Worm (Caenorhabditis elegans) whole organism, L4 larva: ENCODE results near the gene C28C12.11.

Experiments used
- F10B5.3 ChIP-seq: sonication (generic microtip); optimal IDR thresholded peaks from 2 replicates; lab custom pipeline; 2016; ENCODE audit warnings: mild to moderate bottlenecking, missing genetic modification characterization, missing compliant biosample characterization
- F37D6.2 ChIP-seq: sonication (generic microtip); optimal IDR thresholded peaks from 2 replicates; lab custom pipeline; 2016; ENCODE audit warnings: mild to moderate bottlenecking, missing genetic modification characterization, missing compliant biosample characterization
- R02D3.7 ChIP-seq: fragments of 150-350 bp; sonication (generic microtip); optimal IDR thresholded peaks from 3 replicates; lab custom pipeline; 2014; ENCODE audit warnings: missing biosample characterization, missing genetic modification characterization
- T26A8.4 ChIP-seq: fragments of 200-800 bp; sonication (Bioruptor generic); IDR thresholded peaks from 2 replicates; pipeline ENCODE4 v1.3.6; 2022; ENCODE audit warnings: missing genetic modification characterization, missing compliant biosample characterization
- Y48G9A.11 ChIP-seq: fragments of 200-800 bp; sonication (Bioruptor generic); IDR thresholded peaks from 2 replicates; pipeline ENCODE4 v1.3.6; 2022; ENCODE audit warnings: missing genetic modification reagents, missing genetic modification characterization, missing compliant biosample characterization
- Y5F2A.4 ChIP-seq: fragments of 200-800 bp; sonication (Bioruptor generic); optimal IDR thresholded peaks from 2 replicates; lab custom pipeline; 2018; ENCODE audit warnings: mild to moderate bottlenecking, missing genetic modification characterization, missing compliant biosample characterization
- Y75B8A.6 ChIP-seq: fragments of 200-800 bp; sonication (Bioruptor generic); IDR thresholded peaks from 2 replicates; pipeline ENCODE4 v1.3.6; 2022; ENCODE audit warnings: missing genetic modification reagents, missing genetic modification characterization, missing compliant biosample characterization
- aha-1 ChIP-seq: fragments of 150-350 bp; peaks from one replicate; lab custom pipeline; 2014; ENCODE audit warnings: missing biosample characterization, missing genetic modification characterization
- aly-2 ChIP-seq: sonication (generic microtip); optimal IDR thresholded peaks from 2 replicates; lab custom pipeline; 2018; ENCODE audit warnings: missing biosample characterization, missing genetic modification characterization
- ama-1 ChIP-seq: fragments of 150-350 bp; optimal IDR thresholded peaks from 2 replicates; lab custom pipeline; 2014; ENCODE audit warnings: inconsistent platforms, mixed read lengths
- ceh-32 ChIP-seq: sonication (generic microtip); optimal IDR thresholded peaks from 2 replicates; lab custom pipeline; 2016; ENCODE audit warnings: mild to moderate bottlenecking, missing genetic modification characterization, missing compliant biosample characterization; ENCODE audit not compliant: poor library complexity
- ceh-62 ChIP-seq: sonication (generic microtip); optimal IDR thresholded peaks from 2 replicates; lab custom pipeline; 2017; ENCODE audit warnings: missing biosample characterization, missing genetic modification characterization
- ceh-82 ChIP-seq: sonication (generic microtip); optimal IDR thresholded peaks from 2 replicates; lab custom pipeline; 2017; ENCODE audit warnings: missing biosample characterization, missing genetic modification characterization
- cey-2 ChIP-seq: sonication (generic microtip); optimal IDR thresholded peaks from 3 replicates; lab custom pipeline; 2017; ENCODE audit warnings: missing genetic modification characterization, mild to moderate bottlenecking, missing compliant biosample characterization, antibody characterized with exemption, borderline replicate concordance; ENCODE audit not compliant: insufficient read depth
- dmd-6 ChIP-seq: fragments of 200-800 bp; sonication (Bioruptor generic); IDR thresholded peaks from 2 replicates; pipeline ENCODE4 v1.3.6; 2022; ENCODE audit warnings: missing genetic modification reagents, missing genetic modification characterization, missing compliant biosample characterization
- dmd-8 ChIP-seq: fragments of 200-800 bp; sonication (Bioruptor generic); IDR thresholded peaks from 2 replicates; pipeline ENCODE4 v1.3.6; 2022; ENCODE audit warnings: missing genetic modification characterization, missing compliant biosample characterization
- dpl-1 ChIP-seq: fragments of 150-350 bp; optimal IDR thresholded peaks from 2 replicates; lab custom pipeline; 2014; ENCODE audit warnings: missing biosample characterization, missing genetic modification reagents, missing genetic modification characterization
- duxl-1 ChIP-seq: sonication (generic microtip); optimal IDR thresholded peaks from 2 replicates; lab custom pipeline; 2016; ENCODE audit warnings: mild to moderate bottlenecking, missing genetic modification characterization, moderate library complexity, missing compliant biosample characterization; ENCODE audit not compliant: poor library complexity
- egl-43 ChIP-seq: fragments of 200-800 bp; sonication (Bioruptor generic); IDR thresholded peaks from 2 replicates; pipeline ENCODE4 v1.3.6; 2022; ENCODE audit warnings: missing genetic modification reagents, missing genetic modification characterization, missing compliant biosample characterization
- gei-8 ChIP-seq: fragments of 200-800 bp; sonication (Bioruptor generic); optimal IDR thresholded peaks from 2 replicates; lab custom pipeline; 2018; ENCODE audit warnings: mild to moderate bottlenecking, missing genetic modification characterization, missing compliant biosample characterization
- jun-1 ChIP-seq: fragments of 150-350 bp; optimal IDR thresholded peaks from 2 replicates; lab custom pipeline; 2014; ENCODE audit warnings: missing biosample characterization, missing genetic modification reagents, missing genetic modification characterization
- lin-13 ChIP-seq: fragments of 150-350 bp; optimal IDR thresholded peaks from 2 replicates; lab custom pipeline; 2014; ENCODE audit warnings: missing biosample characterization, missing genetic modification reagents, missing genetic modification characterization
- lin-15B ChIP-seq: fragments of 150-350 bp; sonication (generic microtip); optimal IDR thresholded peaks from 3 replicates; lab custom pipeline; 2014; ENCODE audit warnings: missing biosample characterization, missing genetic modification characterization
- lin-29 ChIP-seq: fragments of 200-800 bp; sonication (Bioruptor generic); IDR thresholded peaks from 2 replicates; pipeline ENCODE4 v1.3.6; 2022; ENCODE audit warnings: missing genetic modification reagents, missing genetic modification characterization, missing compliant biosample characterization
- lin-39 ChIP-seq: fragments of 150-350 bp; optimal IDR thresholded peaks from 2 replicates; lab custom pipeline; 2014; ENCODE audit warnings: missing biosample characterization, missing genetic modification reagents, missing genetic modification characterization
- lir-3 ChIP-seq: sonication (generic microtip); optimal IDR thresholded peaks from 2 replicates; lab custom pipeline; 2016; ENCODE audit warnings: mild to moderate bottlenecking, missing genetic modification characterization, missing compliant biosample characterization
- madf-5 ChIP-seq, 2 experiments: fragments of 200-800 bp; sonication (Bioruptor generic); IDR thresholded peaks; 2 replicates each; pipeline ENCODE4 v1.3.6; 2022; ENCODE audit warnings: missing compliant biosample characterization in 2 of 2, missing genetic modification characterization in 2 of 2
- mdl-1 ChIP-seq, 2 experiments: fragments of 150-350 bp in 1 of 2; sonication (generic microtip) in 1 of 2; optimal IDR thresholded peaks; 2 replicates each; lab custom pipeline; 2014 to 2017; ENCODE audit warnings: missing biosample characterization in 2 of 2, missing genetic modification characterization in 2 of 2
- mdt-29 ChIP-seq: fragments of 200-800 bp; sonication (Bioruptor generic); IDR thresholded peaks from 2 replicates; pipeline ENCODE4 v1.3.6; 2022; ENCODE audit warnings: missing genetic modification reagents, missing genetic modification characterization, missing compliant biosample characterization
- mes-2 ChIP-seq: sonication (generic microtip); optimal IDR thresholded peaks from 2 replicates; lab custom pipeline; 2016; ENCODE audit warnings: missing genotype, mild to moderate bottlenecking, missing genetic modification characterization, missing compliant biosample characterization; ENCODE audit not compliant: poor library complexity, severe bottlenecking
- mxl-2 ChIP-seq: fragments of 200-800 bp; sonication (Bioruptor generic); conservative IDR thresholded peaks from 2 replicates; pipeline ENCODE4 v1.3.6; 2022; ENCODE audit warnings: missing genetic modification reagents, missing genetic modification characterization, missing compliant biosample characterization
- mxl-3 ChIP-seq: fragments of 200-800 bp; sonication (Bioruptor generic); optimal IDR thresholded peaks from 2 replicates; lab custom pipeline; 2018; ENCODE audit warnings: mild to moderate bottlenecking, missing genetic modification characterization, missing compliant biosample characterization
- nhr-10 ChIP-seq: fragments of 150-350 bp; optimal IDR thresholded peaks from 2 replicates; lab custom pipeline; 2014; ENCODE audit warnings: missing biosample characterization, missing genetic modification characterization
- nhr-102 ChIP-seq: sonication (generic microtip); optimal IDR thresholded peaks from 2 replicates; lab custom pipeline; 2016; ENCODE audit warnings: mild to moderate bottlenecking, missing genetic modification characterization, moderate library complexity, missing compliant biosample characterization
- nhr-111 ChIP-seq: fragments of 200-800 bp; sonication (Bioruptor generic); optimal IDR thresholded peaks from 2 replicates; lab custom pipeline; 2018; ENCODE audit warnings: mild to moderate bottlenecking, missing genetic modification characterization, missing compliant biosample characterization
- nhr-25 ChIP-seq: sonication (generic microtip); optimal IDR thresholded peaks from 2 replicates; lab custom pipeline; 2017; ENCODE audit warnings: missing genetic modification characterization, mild to moderate bottlenecking, missing compliant biosample characterization, antibody characterized with exemption, moderate library complexity, borderline replicate concordance; ENCODE audit not compliant: insufficient read depth
- nhr-77 ChIP-seq: fragments of 150-350 bp; optimal IDR thresholded peaks from 2 replicates; lab custom pipeline; 2014; ENCODE audit warnings: missing biosample characterization, missing genetic modification characterization
- pqm-1 ChIP-seq: sonication (generic microtip); optimal IDR thresholded peaks from 2 replicates; lab custom pipeline; 2017; ENCODE audit warnings: missing biosample characterization, missing genetic modification characterization
- saeg-2 ChIP-seq: fragments of 200-800 bp; sonication (Bioruptor generic); IDR thresholded peaks from 2 replicates; pipeline ENCODE4 v1.3.6; 2022; ENCODE audit warnings: missing genetic modification reagents, missing genetic modification characterization, missing compliant biosample characterization
- skn-1 ChIP-seq: fragments of 150-350 bp; optimal IDR thresholded peaks from 2 replicates; lab custom pipeline; 2014; ENCODE audit warnings: missing biosample characterization, missing genetic modification characterization
- snpc-4 ChIP-seq: fragments of 150-350 bp; optimal IDR thresholded peaks from 2 replicates; lab custom pipeline; 2014; ENCODE audit warnings: missing biosample characterization, missing genetic modification characterization
- spr-3 ChIP-seq: fragments of 200-800 bp; sonication (Bioruptor generic); optimal IDR thresholded peaks from 2 replicates; lab custom pipeline; 2018; ENCODE audit warnings: mild to moderate bottlenecking, missing genetic modification characterization, missing compliant biosample characterization
- unc-130 ChIP-seq: sonication (generic microtip); optimal IDR thresholded peaks from 2 replicates; lab custom pipeline; 2016; ENCODE audit warnings: missing genetic modification reagents, missing genetic modification characterization, missing compliant biosample characterization
- zfp-2 ChIP-seq: sonication (generic microtip); optimal IDR thresholded peaks from 2 replicates; lab custom pipeline; 2016; ENCODE audit warnings: mild to moderate bottlenecking, missing genetic modification characterization, missing compliant biosample characterization
- zfp-3 ChIP-seq: fragments of 200-800 bp; sonication (Bioruptor generic); conservative IDR thresholded peaks from 2 replicates; pipeline ENCODE4 v1.3.6; 2022; ENCODE audit warnings: missing genetic modification reagents, missing genetic modification characterization, missing compliant biosample characterization
- zip-2 ChIP-seq: fragments of 150-350 bp; optimal IDR thresholded peaks from 2 replicates; lab custom pipeline; 2014; ENCODE audit warnings: missing biosample characterization, missing genetic modification characterization

The C28C12.11 gene

DNA sequence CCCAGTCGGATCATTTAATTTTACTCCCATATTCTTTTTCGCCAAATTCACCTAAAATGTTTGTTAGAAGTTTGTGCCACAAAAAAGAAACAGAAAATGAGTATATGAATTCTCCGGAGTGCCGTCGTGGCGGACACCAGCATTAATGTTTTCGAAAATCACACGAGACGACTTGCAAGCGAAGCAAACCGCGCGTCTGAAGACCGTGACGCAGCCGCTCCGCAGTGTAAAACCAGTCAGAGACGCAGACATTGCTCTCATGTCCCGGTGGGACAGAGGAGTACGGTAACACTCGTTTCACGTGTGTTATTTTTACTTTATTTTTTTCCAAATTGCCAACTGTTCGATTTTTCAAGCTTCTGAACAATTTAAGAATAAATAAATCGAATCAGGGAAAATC lies 41.1 kb upstream of the C28C12.11 start, which contains the start of the genes T26A8.4 and pdtf-1 (continued):
- TF ChIP-seq lin-15B: peak; percentile 50
- no peak for TF ChIP-seq ceh-32
- peak; percentile 25 for TF ChIP-seq F10B5.3 (tag; lab: Kevin White, UChicago)
- peak; percentile 20 for TF ChIP-seq pqm-1
- TF ChIP-seq lin-29 (GFP tag; lab: Robert Waterston, UW): peak; percentile 70
- no peak; the same call in 1 of the 2 replicates for TF ChIP-seq egl-43 (GFP tag; lab: Robert Waterston, UW)
- TF ChIP-seq nhr-102: peak; percentile 80
- peak; percentile 91 for TF ChIP-seq nhr-25 (tag; lab: Kevin White, UChicago)
- TF ChIP-seq Y48G9A.11: peak; percentile 81
- TF ChIP-seq R02D3.7 (tag; lab: Kevin White, UChicago): no peak
- TF ChIP-seq duxl-1 (tag; lab: Kevin White, UChicago): peak; percentile 75
- no peak for TF ChIP-seq nhr-111
- no peak for TF ChIP-seq cey-2 (tag; lab: Kevin White, UChicago)
- no peak for TF ChIP-seq skn-1 (tag; lab: Kevin White, UChicago)
- TF ChIP-seq zfp-2 (tag; lab: Kevin White, UChicago): peak; percentile 79
- TF ChIP-seq zfp-3 (GFP tag; lab: Robert Waterston, UW): peak; percentile 80
- TF ChIP-seq saeg-2 (GFP tag; lab: Robert Waterston, UW): peak; percentile 66; the same call in 1 of the 2 replicates
- TF ChIP-seq dpl-1 (GFP tag; lab: Kevin White, UChicago): peak; percentile 83
- no peak for TF ChIP-seq ceh-62 (tag; lab: Kevin White, UChicago)
- peak; percentile 37 for TF ChIP-seq lir-3 (tag; lab: Kevin White, UChicago)
- TF ChIP-seq lin-39 (tag; lab: Kevin White, UChicago): no peak
- TF ChIP-seq, all 104 proteins: peak for 70

DNA sequence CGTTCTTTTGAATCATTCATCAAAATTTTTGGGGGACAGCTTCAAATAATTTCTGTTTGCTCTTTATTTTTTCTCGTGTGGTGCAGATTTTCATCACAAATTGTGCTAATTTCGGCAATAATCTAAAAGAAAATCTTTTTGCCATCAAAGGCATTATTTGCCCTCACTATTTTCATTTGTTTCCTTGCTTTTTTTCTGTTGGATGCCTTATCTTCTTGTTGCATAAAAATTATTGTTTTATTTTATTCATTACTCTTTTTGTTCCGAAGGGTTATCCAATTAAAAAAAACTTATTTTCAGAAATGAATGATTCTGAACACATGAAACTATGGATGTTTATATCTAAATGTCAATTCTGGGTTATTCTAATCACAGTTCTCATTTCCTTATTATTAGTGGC lies 27.0 kb upstream of the C28C12.11 start, which contains the start of gene T01B11.1:
T01B11.1 (plus strand) TSS at position 301 of the 400 bp plus-strand sequence.
- TF ChIP-seq Y75B8A.6 (GFP tag; lab: Robert Waterston, UW) (no peak), nhr-10 (tag; lab: Kevin White, UChicago) (no peak), F37D6.2 (no peak), spr-3 (GFP tag; lab: Kevin White, UChicago) (no peak), mdl-1 (tag; optimal IDR thresholded peaks at IDR 0.05; lab: Kevin White, UChicago) (no peak), ama-1 (lab: Kevin White, UChicago) (no peak), ceh-62 (tag; lab: Kevin White, UChicago) (no peak), mxl-2 (GFP tag; lab: Robert Waterston, UW) (no peak), dmd-8 (no peak)

DNA sequence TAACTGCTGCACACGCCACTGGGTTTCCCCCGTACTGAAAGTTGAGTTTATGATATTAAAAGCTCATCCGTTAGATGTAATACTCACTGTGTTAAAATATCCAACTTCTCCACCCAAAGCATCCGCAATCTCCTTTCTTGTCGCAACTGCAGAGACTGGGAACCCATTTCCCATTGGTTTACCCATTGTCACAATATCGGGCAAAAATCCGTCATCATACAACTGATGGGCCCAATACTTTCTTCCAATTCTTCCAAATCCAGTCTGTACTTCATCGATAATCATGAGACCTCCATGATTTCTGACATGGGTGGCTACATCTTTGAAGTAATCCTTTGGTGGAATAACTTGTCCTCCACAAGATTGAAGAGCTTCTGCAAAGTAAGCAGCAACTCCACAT lies 24.0 kb upstream of the C28C12.11 start:
- TF ChIP-seq zip-2 (tag; lab: Kevin White, UChicago): no peak
- TF ChIP-seq aha-1 (tag; lab: Kevin White, UChicago): peak; percentile 98

DNA sequence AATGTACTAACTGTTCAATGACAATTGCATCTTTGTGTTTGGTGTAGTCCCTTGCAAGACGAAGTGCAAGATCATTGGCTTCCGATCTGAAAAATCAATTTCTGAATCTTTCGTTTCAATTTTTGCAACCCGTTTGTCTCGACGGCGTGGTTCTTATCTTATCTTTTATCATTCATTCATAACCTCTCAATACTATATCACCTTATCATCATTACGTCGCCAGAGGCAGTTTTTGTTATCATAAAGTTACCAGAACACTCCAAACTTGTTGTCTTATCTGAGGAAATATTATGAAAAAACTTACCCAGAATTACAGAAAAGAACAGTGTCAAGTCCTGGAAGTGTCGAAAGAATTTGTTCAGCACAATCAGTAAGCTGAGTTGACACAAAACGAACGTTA lies 23.3 kb upstream of the C28C12.11 start:
- no peak for TF ChIP-seq madf-5 (GFP tag; IDR thresholded peaks at IDR 0.05; lab: Robert Waterston, UW)
- peak; percentile 8 for TF ChIP-seq nhr-77 (tag; lab: Kevin White, UChicago)
- TF ChIP-seq T26A8.4: no peak
- TF ChIP-seq mdl-1 (tag; optimal IDR thresholded peaks at IDR 0.05; lab: Kevin White, UChicago): peak in 1 of 2 experiments; percentile 23
- no peak for TF ChIP-seq lin-39 (tag; lab: Kevin White, UChicago)
- no peak for TF ChIP-seq unc-130
- TF ChIP-seq saeg-2 (GFP tag; lab: Robert Waterston, UW): no peak
- TF ChIP-seq gei-8 (GFP tag; lab: Kevin White, UChicago): no peak
- TF ChIP-seq lin-15B: no peak
- no peak for TF ChIP-seq mes-2 (tag; lab: Kevin White, UChicago)
- TF ChIP-seq snpc-4 (tag; lab: Kevin White, UChicago): no peak
- peak; percentile 96 for TF ChIP-seq pqm-1
- no peak for TF ChIP-seq ama-1 (lab: Kevin White, UChicago)
- no peak for TF ChIP-seq lin-13 (GFP tag; lab: Kevin White, UChicago)
- no peak for TF ChIP-seq nhr-10 (tag; lab: Kevin White, UChicago)
- TF ChIP-seq mdt-29 (GFP tag; lab: Robert Waterston, UW): no peak
- TF ChIP-seq ceh-82 (tag; lab: Kevin White, UChicago): no peak
- peak; percentile 60 for TF ChIP-seq dmd-6 (GFP tag; lab: Robert Waterston, UW)
- no peak for TF ChIP-seq aly-2 (tag; lab: Kevin White, UChicago)
- TF ChIP-seq Y5F2A.4 (GFP tag; lab: Kevin White, UChicago): no peak
- peak; percentile 78 for TF ChIP-seq mxl-3 (GFP tag; lab: Kevin White, UChicago)
- no peak for TF ChIP-seq jun-1 (tag; lab: Kevin White, UChicago)
- no peak for TF ChIP-seq nhr-111
